Worm (Caenorhabditis elegans): ENCODE results near the gene F19B10.2.

- TF ChIP-seq ama-1 (optimal IDR thresholded peaks at IDR 0.05) (no peak), F13C5.2 (tag; optimal IDR thresholded peaks at IDR 0.05) (no peak), pes-1 (GFP tag; IDR thresholded peaks at IDR 0.05) (no peak), sea-1 (GFP tag; conservative IDR thresholded peaks at IDR 0.05) (no peak), B0310.2 (tag; optimal IDR thresholded peaks at IDR 0.05) (no peak), hnd-1 (tag; optimal IDR thresholded peaks at IDR 0.05) (no peak), hmg-4 (GFP tag; optimal IDR thresholded peaks at IDR 0.05) (no peak)
Measured at ce11 chrII:3664470-3664869, 10.8 kb upstream of the F19B10.2 start, which contains the start of gene F19B10.3.
